Worm (Caenorhabditis elegans) whole organism, dauer: ENCODE data around the gene T22B2.5.

Experiments used
- unc-62 ChIP-seq: sonication (generic microtip); optimal IDR thresholded peaks from 2 replicates; lab custom pipeline; 2017; ENCODE audit warnings: missing biosample characterization, missing genetic modification reagents, missing genetic modification characterization

The T22B2.5 gene

ce11 chrX:3875714-3876113, 35.5 kb downstream of the T22B2.5 start:
- no peak for TF ChIP-seq unc-62 (GFP tag; lab: Kevin White, UChicago)

- TF ChIP-seq unc-62 (GFP tag; lab: Kevin White, UChicago): no peak
These were observed 37.7 kb downstream of the T22B2.5 start, which contains the start of gene lim-4 for ce11 chrX:3873445-3873844. TSS of gene lim-4 (minus strand) at chrX:3873545.

DNA sequence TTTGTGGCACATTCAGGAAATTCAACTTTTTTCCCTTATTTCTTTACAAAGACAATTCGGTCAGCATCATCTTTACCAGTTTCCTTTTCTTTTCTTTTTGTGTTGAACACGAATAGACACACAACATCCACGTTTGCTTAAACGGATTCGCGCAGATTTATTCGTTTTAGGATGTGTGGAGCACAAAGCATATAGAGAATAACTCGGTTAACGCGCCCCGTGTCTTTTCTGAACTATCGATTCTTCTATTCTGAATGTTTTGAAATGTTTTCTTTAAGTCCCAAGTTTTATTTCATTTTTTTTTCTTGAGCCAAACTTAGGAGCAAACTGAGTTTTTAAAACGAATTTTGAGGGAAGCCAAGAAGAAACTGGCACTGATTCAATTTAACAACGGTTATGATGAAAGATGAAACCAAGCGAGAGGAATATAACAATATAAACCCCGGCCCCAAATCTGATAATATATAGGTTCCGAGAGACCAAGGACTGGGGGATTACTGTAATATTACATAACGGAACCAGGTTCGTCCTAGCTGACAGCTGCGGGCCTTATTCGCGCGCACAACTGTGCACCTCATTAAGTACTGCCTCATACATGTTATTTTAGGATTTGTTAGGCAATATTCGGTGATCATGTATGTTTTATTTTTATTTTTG, 39.5 kb downstream of the T22B2.5 start:
- no peak for TF ChIP-seq unc-62 (GFP tag; lab: Kevin White, UChicago)

ce11 chrX:3867760-3868159, 43.4 kb downstream of the T22B2.5 start:
- no peak for TF ChIP-seq unc-62 (GFP tag; lab: Kevin White, UChicago)

DNA sequence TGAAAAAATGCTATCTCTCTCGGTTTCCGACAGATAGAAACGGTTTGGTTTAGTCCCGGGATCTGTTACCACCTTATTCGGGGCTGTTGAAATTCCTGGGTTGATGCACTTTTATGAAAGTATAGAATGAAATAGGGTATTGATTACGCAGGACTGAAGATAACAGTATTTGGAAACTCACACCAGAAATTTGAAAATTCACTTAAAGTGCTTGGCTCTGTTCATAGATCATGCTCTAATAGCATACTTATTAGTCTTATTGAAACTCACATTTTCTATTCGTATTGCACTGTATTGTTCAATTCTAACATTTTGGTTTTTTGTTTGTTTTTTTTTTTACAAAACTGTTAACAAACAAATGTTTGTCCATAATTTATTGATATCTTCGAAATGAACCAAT, 45.0 kb downstream of the T22B2.5 start:
- no peak for TF ChIP-seq unc-62 (GFP tag; lab: Kevin White, UChicago)

ce11 chrX:3861294-3861693, 49.9 kb downstream of the T22B2.5 start:
- no peak for TF ChIP-seq unc-62 (GFP tag; lab: Kevin White, UChicago)

ce11 chrX:3859449-3859848, 51.7 kb downstream of the T22B2.5 start:
- no peak for TF ChIP-seq unc-62 (GFP tag; lab: Kevin White, UChicago)

DNA sequence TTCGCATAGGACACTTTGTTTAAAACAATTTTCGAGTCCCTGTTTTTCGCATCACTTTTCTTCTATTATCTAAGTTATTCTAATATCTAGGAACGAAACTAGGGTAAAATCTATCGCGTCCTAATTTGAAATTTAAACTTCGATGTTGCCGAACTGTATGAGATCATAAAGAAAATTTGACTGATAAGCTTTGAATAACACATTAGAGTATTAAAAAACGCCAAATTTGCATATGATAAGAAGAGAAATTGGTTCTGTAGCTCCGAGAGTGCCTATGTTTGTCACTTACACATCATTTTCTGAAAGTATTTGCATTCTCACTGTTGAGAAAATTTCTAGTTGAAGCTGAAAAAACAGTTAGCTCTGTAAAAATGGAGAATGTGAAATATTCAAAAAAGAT, 52.8 kb downstream of the T22B2.5 start:
- no peak for TF ChIP-seq unc-62 (GFP tag; lab: Kevin White, UChicago)
